Fruit fly (Drosophila melanogaster) whole organism, embryonic: ENCODE measurements around the gene Gr89a.

Experiments
- Asciz ChIP-seq: fragments of 200-800 bp; sonication (Bioruptor generic); optimal IDR thresholded peaks from 2 replicates; lab custom pipeline; 2017; ENCODE audit warnings: missing biosample characterization, mild to moderate bottlenecking, missing genetic modification characterization, missing genetic modification reagents
- B-H1 ChIP-seq: fragments of 200-800 bp; sonication (Bioruptor generic); IDR thresholded peaks from 3 replicates; pipeline ENCODE4 v1.3.6; 2022; ENCODE audit warnings: missing biosample characterization, missing genetic modification characterization
- CG11560 ChIP-seq: fragments of 200-800 bp; sonication (Bioruptor generic); IDR thresholded peaks from 3 replicates; pipeline ENCODE4 v1.3.6; 2022; ENCODE audit warnings: missing biosample characterization, missing genetic modification characterization
- CG12104 ChIP-seq: fragments of 200-800 bp; sonication (Bioruptor generic); optimal IDR thresholded peaks from 3 replicates; lab custom pipeline; 2016; ENCODE audit warnings: missing biosample characterization, missing genetic modification characterization
- CG14710 ChIP-seq: fragments of 200-800 bp; sonication (Bioruptor generic); optimal IDR thresholded peaks from 3 replicates; lab custom pipeline; 2019; ENCODE audit warnings: missing biosample characterization, mild to moderate bottlenecking, missing genetic modification characterization, moderate library complexity
- CG15269 ChIP-seq: fragments of 200-800 bp; sonication (Bioruptor generic); optimal IDR thresholded peaks from 2 replicates; lab custom pipeline; 2018; ENCODE audit warnings: missing biosample characterization, mild to moderate bottlenecking, missing genetic modification characterization, moderate library complexity
- CG1602 ChIP-seq: fragments of 200-800 bp; sonication (Bioruptor generic); optimal IDR thresholded peaks from 3 replicates; lab custom pipeline; 2016; ENCODE audit warnings: missing biosample characterization, missing genetic modification characterization
- CG1647 ChIP-seq: fragments of 200-800 bp; sonication (Bioruptor generic); optimal IDR thresholded peaks from 3 replicates; lab custom pipeline; 2016; ENCODE audit warnings: missing biosample characterization, missing genetic modification characterization
- CG18011 ChIP-seq: fragments of 200-800 bp; sonication (Bioruptor generic); optimal IDR thresholded peaks from 2 replicates; lab custom pipeline; 2017; ENCODE audit warnings: missing biosample characterization, missing genetic modification characterization, mild to moderate bottlenecking, moderate library complexity, missing genotype
- CG18262 ChIP-seq: fragments of 200-800 bp; optimal IDR thresholded peaks from 3 replicates; lab custom pipeline; 2019; ENCODE audit warnings: missing biosample characterization, mild to moderate bottlenecking, missing genetic modification characterization, moderate library complexity
- CG2120 ChIP-seq: fragments of 200-800 bp; sonication (Bioruptor generic); optimal IDR thresholded peaks from 3 replicates; lab custom pipeline; 2016; ENCODE audit warnings: missing biosample characterization, missing genetic modification characterization
- CG3065 ChIP-seq: fragments of 200-800 bp; sonication (Bioruptor generic); optimal IDR thresholded peaks from 2 replicates; lab custom pipeline; 2016; ENCODE audit warnings: missing biosample characterization, missing genetic modification characterization
- CG31365 ChIP-seq: fragments of 200-800 bp; sonication (Bioruptor generic); optimal IDR thresholded peaks from 2 replicates; lab custom pipeline; 2018; ENCODE audit warnings: missing biosample characterization, mild to moderate bottlenecking, missing genetic modification characterization
- CG31388 ChIP-seq: fragments of 200-800 bp; sonication (Bioruptor generic); optimal IDR thresholded peaks from 2 replicates; lab custom pipeline; 2016; ENCODE audit warnings: missing biosample characterization, missing genetic modification characterization
- CG34224 ChIP-seq: fragments of 200-800 bp; sonication (Bioruptor generic); IDR thresholded peaks from 3 replicates; pipeline ENCODE4 v1.3.6; 2022; ENCODE audit warnings: missing biosample characterization, missing genetic modification characterization; ENCODE audit not compliant: partially characterized antibody
- CG3847 ChIP-seq: fragments of 200-800 bp; sonication (Bioruptor generic); IDR thresholded peaks from 2 replicates; pipeline ENCODE4 v1.3.6; 2022; ENCODE audit warnings: missing biosample characterization, missing genetic modification characterization
- CG4282 ChIP-seq: fragments of 200-800 bp; sonication (Bioruptor generic); optimal IDR thresholded peaks from 2 replicates; lab custom pipeline; 2016; ENCODE audit warnings: missing biosample characterization, missing genetic modification characterization
- CG5180 ChIP-seq: fragments of 200-800 bp; sonication (Bioruptor generic); optimal IDR thresholded peaks from 3 replicates; lab custom pipeline; 2017; ENCODE audit warnings: missing biosample characterization, missing genetic modification characterization, mild to moderate bottlenecking, moderate library complexity, missing genetic modification reagents
- CG5245 ChIP-seq: fragments of 200-800 bp; sonication (Bioruptor generic); optimal IDR thresholded peaks from 3 replicates; lab custom pipeline; 2016; ENCODE audit warnings: missing biosample characterization, missing genetic modification characterization
- CG6854 ChIP-seq: fragments of 200-800 bp; sonication (Bioruptor generic); optimal IDR thresholded peaks from 3 replicates; lab custom pipeline; 2017; ENCODE audit warnings: missing biosample characterization, mild to moderate bottlenecking, missing genetic modification characterization
- CG8944 ChIP-seq: fragments of 200-800 bp; sonication (Bioruptor generic); optimal IDR thresholded peaks from 3 replicates; lab custom pipeline; 2016; ENCODE audit warnings: missing biosample characterization, missing genetic modification characterization
- CG9437 ChIP-seq: fragments of 200-800 bp; sonication (Bioruptor generic); optimal IDR thresholded peaks from 2 replicates; lab custom pipeline; 2018; ENCODE audit warnings: missing biosample characterization, mild to moderate bottlenecking, missing genetic modification characterization
- CG9797 ChIP-seq: fragments of 200-800 bp; sonication (Bioruptor generic); optimal IDR thresholded peaks from 3 replicates; lab custom pipeline; 2018; ENCODE audit warnings: missing biosample characterization, mild to moderate bottlenecking, missing genetic modification characterization
- CG9817 ChIP-seq: fragments of 200-800 bp; sonication (Bioruptor generic); optimal IDR thresholded peaks from 2 replicates; lab custom pipeline; 2018; ENCODE audit warnings: missing biosample characterization, mild to moderate bottlenecking, missing genetic modification characterization, moderate library complexity
- CoRest ChIP-seq: fragments of 200-800 bp; sonication (Bioruptor generic); optimal IDR thresholded peaks from 3 replicates; lab custom pipeline; 2018; ENCODE audit warnings: missing biosample characterization, mild to moderate bottlenecking, missing genetic modification characterization, moderate library complexity
- D ChIP-seq, 2 experiments: fragments of 200-800 bp in 1 of 2; fragments of >200 bp in 1 of 2; sonication (Bioruptor generic) in 1 of 2; optimal IDR thresholded peaks; 2 replicates in 1 of 2; 3 replicates in 1 of 2; lab custom pipeline; 2017; ENCODE audit warnings: mild to moderate bottlenecking in 1 of 2, missing biosample characterization in 1 of 2, missing genetic modification characterization in 1 of 2, missing genetic modification reagents in 1 of 2
- Eip74EF ChIP-seq, 2 experiments: fragments of 200-800 bp in 1 of 2; fragments of >200 bp in 1 of 2; sonication (Bioruptor generic) in 1 of 2; optimal IDR thresholded peaks; 2 replicates each; lab custom pipeline; 2017 to 2019; ENCODE audit warnings: missing biosample characterization in 2 of 2, missing genetic modification characterization in 2 of 2, mild to moderate bottlenecking in 1 of 2, moderate library complexity in 1 of 2
- Ets97D ChIP-seq: fragments of 200-800 bp; sonication (Bioruptor generic); optimal IDR thresholded peaks from 3 replicates; lab custom pipeline; 2016; ENCODE audit warnings: missing biosample characterization, missing genetic modification characterization
- HLH4C ChIP-seq: fragments of 200-800 bp; sonication (Bioruptor generic); IDR thresholded peaks from 3 replicates; pipeline ENCODE4 v1.3.6; 2022; ENCODE audit warnings: missing biosample characterization, missing genetic modification characterization; ENCODE audit not compliant: partially characterized antibody
- Hr78 ChIP-seq, 2 experiments: fragments of 200-800 bp in 1 of 2; fragments of >200 bp in 1 of 2; sonication (Bioruptor generic) in 1 of 2; optimal IDR thresholded peaks; 2 replicates each; lab custom pipeline; 2017 to 2019; ENCODE audit warnings: missing biosample characterization in 2 of 2, missing genetic modification characterization in 2 of 2, mild to moderate bottlenecking in 1 of 2, moderate library complexity in 1 of 2
- Meics ChIP-seq: fragments of 200-800 bp; sonication (Bioruptor generic); optimal IDR thresholded peaks from 2 replicates; lab custom pipeline; 2017; ENCODE audit warnings: missing biosample characterization, mild to moderate bottlenecking, missing genetic modification characterization
- Mrtf ChIP-seq: fragments of 200-800 bp; sonication (Bioruptor generic); IDR thresholded peaks from 3 replicates; pipeline ENCODE4 v1.3.6; 2022; ENCODE audit warnings: missing biosample characterization, missing genetic modification characterization
- Nf-YB ChIP-seq: fragments of 200-800 bp; sonication (Bioruptor generic); optimal IDR thresholded peaks from 3 replicates; lab custom pipeline; 2019; ENCODE audit warnings: missing biosample characterization, mild to moderate bottlenecking, missing genetic modification characterization, moderate library complexity
- Ravus ChIP-seq: fragments of 200-800 bp; sonication (Bioruptor generic); IDR thresholded peaks from 2 replicates; pipeline ENCODE4 v1.3.6; 2022; ENCODE audit warnings: missing biosample characterization, missing genetic modification characterization
- Scr ChIP-seq: fragments of 200-800 bp; sonication (Bioruptor generic); IDR thresholded peaks from 2 replicates; pipeline ENCODE4 v1.3.6; 2022; ENCODE audit warnings: missing biosample characterization, missing genetic modification characterization; ENCODE audit not compliant: partially characterized antibody
- ab ChIP-seq: fragments of 200-800 bp; sonication (Bioruptor generic); optimal IDR thresholded peaks from 2 replicates; lab custom pipeline; 2016; ENCODE audit warnings: missing biosample characterization, missing genetic modification characterization
- az2 ChIP-seq: fragments of 200-800 bp; sonication (Bioruptor generic); optimal IDR thresholded peaks from 3 replicates; lab custom pipeline; 2016; ENCODE audit warnings: missing biosample characterization, missing genetic modification characterization
- gcm ChIP-seq: fragments of 200-800 bp; sonication (Bioruptor generic); optimal IDR thresholded peaks from 2 replicates; lab custom pipeline; 2019; ENCODE audit warnings: missing biosample characterization, mild to moderate bottlenecking, missing genetic modification characterization, moderate library complexity
- hb ChIP-seq: fragments of 200-800 bp; sonication (Bioruptor generic); IDR thresholded peaks from 3 replicates; pipeline ENCODE4 v1.3.6; 2022; ENCODE audit warnings: missing biosample characterization, missing genetic modification characterization; ENCODE audit not compliant: partially characterized antibody
- lov ChIP-seq, 2 experiments: fragments of 200-800 bp in 1 of 2; fragments of >200 bp in 1 of 2; sonication (Bioruptor generic) in 1 of 2; IDR thresholded peaks in 1 of 2; optimal IDR thresholded peaks in 1 of 2; 2 replicates in 1 of 2; 3 replicates in 1 of 2; pipeline versions ENCODE4 v1.3.6 to Lab custom; 2017 to 2022; ENCODE audit warnings: missing biosample characterization in 1 of 2, missing genetic modification characterization in 1 of 2
- mirr ChIP-seq: fragments of 200-800 bp; sonication (Bioruptor generic); optimal IDR thresholded peaks from 3 replicates; lab custom pipeline; 2018; ENCODE audit warnings: missing biosample characterization, mild to moderate bottlenecking, missing genetic modification characterization
- mld ChIP-seq: fragments of 200-800 bp; sonication (Bioruptor generic); IDR thresholded peaks from 3 replicates; pipeline ENCODE4 v1.3.6; 2022; ENCODE audit warnings: missing biosample characterization, missing genetic modification characterization; ENCODE audit not compliant: partially characterized antibody
- nerfin-1 ChIP-seq: fragments of 200-800 bp; sonication (Bioruptor generic); optimal IDR thresholded peaks from 3 replicates; lab custom pipeline; 2019; ENCODE audit warnings: missing biosample characterization, mild to moderate bottlenecking, missing genetic modification characterization, moderate library complexity
- pita ChIP-seq: fragments of 200-800 bp; sonication (Bioruptor generic); optimal IDR thresholded peaks from 2 replicates; lab custom pipeline; 2017; ENCODE audit warnings: missing biosample characterization, mild to moderate bottlenecking, missing genetic modification characterization
- sima ChIP-seq: fragments of 200-800 bp; sonication (Bioruptor generic); optimal IDR thresholded peaks from 2 replicates; lab custom pipeline; 2016; ENCODE audit warnings: missing biosample characterization, missing genetic modification characterization
- wor ChIP-seq: fragments of 200-800 bp; sonication (Bioruptor generic); IDR thresholded peaks from 2 replicates; pipeline ENCODE4 v1.3.6; 2022; ENCODE audit warnings: missing biosample characterization, missing genetic modification characterization
- yki ChIP-seq: fragments of >200 bp; optimal IDR thresholded peaks from 3 replicates; lab custom pipeline; 2018

Gene Gr89a

dm6 chr3R:16497379-16497778, 1.4 kb downstream of the Gr89a start (continued):
- TF ChIP-seq ab (GFP tag; lab: Kevin White, UChicago), result no peak

- peak; percentile 62 for TF ChIP-seq CoRest
- TF ChIP-seq sima (GFP tag; lab: Kevin White, UChicago), result no peak
- peak; percentile 55; the same call in 1 of the 2 replicates for TF ChIP-seq wor (GFP tag; lab: Robert Waterston, UW)
- TF ChIP-seq CG11560 (tag; lab: Robert Waterston, UW), result no peak
- no peak for TF ChIP-seq CG1647 (GFP tag; lab: Kevin White, UChicago)
- peak; percentile 71 for TF ChIP-seq CG18262 (tag; lab: Kevin White, UChicago)
- TF ChIP-seq CG9797 (GFP tag; lab: Kevin White, UChicago), result no peak
- TF ChIP-seq Ets97D (GFP tag; lab: Kevin White, UChicago), result no peak
- TF ChIP-seq mld, result no peak
- peak; percentile 37 for TF ChIP-seq CG1602
- TF ChIP-seq CG3065 (GFP tag; lab: Kevin White, UChicago), result no peak
- TF ChIP-seq CG5180 (GFP tag; lab: Kevin White, UChicago), result peak; percentile 59
- TF ChIP-seq D (optimal IDR thresholded peaks at IDR 0.05; lab: Kevin White, UChicago), result no peak
- peak; percentile 59 for TF ChIP-seq D (GFP tag; optimal IDR thresholded peaks at IDR 0.05; lab: Kevin White, UChicago)
- no peak for TF ChIP-seq Scr
- TF ChIP-seq mirr (GFP tag; lab: Kevin White, UChicago), result no peak
- peak in 1 of 2 experiments; percentile 29 for TF ChIP-seq Hr78 (GFP tag; optimal IDR thresholded peaks at IDR 0.05; lab: Kevin White, UChicago)
- TF ChIP-seq Ravus (GFP tag; lab: Robert Waterston, UW), result no peak
- TF ChIP-seq CG18011, result no peak
- peak; percentile 21 for TF ChIP-seq Nf-YB (GFP tag; lab: Kevin White, UChicago)
- TF ChIP-seq CG8944 (GFP tag; lab: Kevin White, UChicago), result no peak
- no peak for TF ChIP-seq Mrtf (GFP tag; lab: Robert Waterston, UW)
- TF ChIP-seq Asciz (GFP tag; lab: Kevin White, UChicago), result peak; percentile 71
- no peak for TF ChIP-seq CG3847 (GFP tag; lab: Robert Waterston, UW)
- peak; percentile 47 for TF ChIP-seq CG9437 (GFP tag; lab: Kevin White, UChicago)
- TF ChIP-seq CG34224 (GFP tag; lab: Robert Waterston, UW), result no peak
- no peak for TF ChIP-seq lov (optimal IDR thresholded peaks at IDR 0.05; lab: Kevin White, UChicago)
- no peak for TF ChIP-seq lov (GFP tag; IDR thresholded peaks at IDR 0.05; lab: Robert Waterston, UW)
- no peak for TF ChIP-seq pita (GFP tag; lab: Kevin White, UChicago)
- TF ChIP-seq gcm, result peak; percentile 58
- TF ChIP-seq nerfin-1 (tag; lab: Kevin White, UChicago), result peak; percentile 65
- no peak for TF ChIP-seq Meics (GFP tag; lab: Kevin White, UChicago)
- no peak for TF ChIP-seq B-H1 (GFP tag; lab: Robert Waterston, UW)
- TF ChIP-seq CG4282 (GFP tag; lab: Kevin White, UChicago), result no peak
- TF ChIP-seq CG9817 (tag; lab: Kevin White, UChicago), result no peak
- TF ChIP-seq CG31365 (tag; lab: Kevin White, UChicago), result no peak
- no peak for TF ChIP-seq yki
- no peak for TF ChIP-seq CG6854 (GFP tag; lab: Kevin White, UChicago)
- TF ChIP-seq CG12104 (GFP tag; lab: Kevin White, UChicago), result peak; percentile 11
- no peak for TF ChIP-seq hb (GFP tag; lab: Robert Waterston, UW)
- TF ChIP-seq CG2120 (GFP tag; lab: Kevin White, UChicago), result no peak
- no peak for TF ChIP-seq CG5245
- no peak for TF ChIP-seq CG31388 (GFP tag; lab: Kevin White, UChicago)
- TF ChIP-seq az2 (GFP tag; lab: Kevin White, UChicago), result peak; percentile 42
- peak in 1 of 2 experiments; percentile 59 for TF ChIP-seq Eip74EF (GFP tag; optimal IDR thresholded peaks at IDR 0.05; lab: Kevin White, UChicago)
- TF ChIP-seq CG14710 (tag; lab: Kevin White, UChicago), result peak; percentile 43
- TF ChIP-seq HLH4C, result no peak
- no peak for TF ChIP-seq CG15269
Measured at dm6 chr3R:16496209-16496608, 2.5 kb downstream of the Gr89a start.
